Fruit fly (Drosophila melanogaster) whole organism, embryonic: ENCODE results near the gene CG32599.

Experiments
- Antp ChIP-seq: fragments of 200-800 bp; sonication (Bioruptor generic); optimal IDR thresholded peaks from 3 replicates; lab custom pipeline; 2016; ENCODE audit warnings: missing biosample characterization, missing genetic modification characterization
- BEAF-32 ChIP-seq: fragments of 200-800 bp; sonication (Bioruptor generic); optimal IDR thresholded peaks from 3 replicates; lab custom pipeline; 2017; ENCODE audit warnings: missing biosample characterization, missing genetic modification characterization, mild to moderate bottlenecking, moderate library complexity, missing genetic modification reagents
- CG11560 ChIP-seq: fragments of 200-800 bp; sonication (Bioruptor generic); IDR thresholded peaks from 3 replicates; pipeline ENCODE4 v1.3.6; 2022; ENCODE audit warnings: missing biosample characterization, missing genetic modification characterization
- CG11695 ChIP-seq: fragments of 200-800 bp; sonication (Bioruptor generic); IDR thresholded peaks from 3 replicates; pipeline ENCODE4 v1.3.6; 2022; ENCODE audit warnings: missing biosample characterization, missing genetic modification characterization
- CG12299 ChIP-seq: fragments of 200-800 bp; sonication (Bioruptor generic); optimal IDR thresholded peaks from 2 replicates; lab custom pipeline; 2018; ENCODE audit warnings: missing biosample characterization, mild to moderate bottlenecking, missing genetic modification characterization
- CG16815 ChIP-seq: fragments of 200-800 bp; sonication (Bioruptor generic); optimal IDR thresholded peaks from 3 replicates; lab custom pipeline; 2017; ENCODE audit warnings: missing biosample characterization, mild to moderate bottlenecking, missing genetic modification characterization
- CG17361 ChIP-seq: fragments of 200-800 bp; sonication (Bioruptor generic); IDR thresholded peaks from 3 replicates; pipeline ENCODE4 v1.3.6; 2022; ENCODE audit warnings: missing biosample characterization, missing genetic modification characterization
- CG17568 ChIP-seq: fragments of 200-800 bp; sonication (Bioruptor generic); optimal IDR thresholded peaks from 2 replicates; lab custom pipeline; 2018; ENCODE audit warnings: missing biosample characterization, mild to moderate bottlenecking, missing genetic modification characterization, moderate library complexity
- CG18764 ChIP-seq: fragments of 200-800 bp; sonication (Bioruptor generic); optimal IDR thresholded peaks from 3 replicates; lab custom pipeline; 2016; ENCODE audit warnings: missing biosample characterization, missing genetic modification characterization
- CG2202 ChIP-seq: fragments of 200-800 bp; sonication (Bioruptor generic); optimal IDR thresholded peaks from 2 replicates; lab custom pipeline; 2018; ENCODE audit warnings: missing biosample characterization, mild to moderate bottlenecking, missing genetic modification characterization
- CG4730 ChIP-seq: fragments of 200-800 bp; sonication (Bioruptor generic); IDR thresholded peaks from 2 replicates; pipeline ENCODE4 v1.3.6; 2022; ENCODE audit warnings: missing biosample characterization, missing genetic modification characterization
- CG6175 ChIP-seq: fragments of 200-800 bp; sonication (Bioruptor generic); IDR thresholded peaks from 3 replicates; pipeline ENCODE4 v1.3.6; 2022; ENCODE audit warnings: missing biosample characterization, missing genetic modification characterization
- CG7745 ChIP-seq: fragments of 200-800 bp; sonication (Bioruptor generic); optimal IDR thresholded peaks from 2 replicates; lab custom pipeline; 2018; ENCODE audit warnings: missing biosample characterization, mild to moderate bottlenecking, missing genetic modification characterization, moderate library complexity
- CG7928 ChIP-seq: fragments of 200-800 bp; sonication (Bioruptor generic); optimal IDR thresholded peaks from 2 replicates; lab custom pipeline; 2017; ENCODE audit warnings: missing biosample characterization, mild to moderate bottlenecking, missing genetic modification characterization
- CG8089 ChIP-seq: fragments of 200-800 bp; sonication (Bioruptor generic); optimal IDR thresholded peaks from 3 replicates; lab custom pipeline; 2016; ENCODE audit warnings: missing biosample characterization, missing genetic modification characterization
- CG8281 ChIP-seq: fragments of 200-800 bp; sonication (Bioruptor generic); optimal IDR thresholded peaks from 2 replicates; lab custom pipeline; 2018; ENCODE audit warnings: missing biosample characterization, mild to moderate bottlenecking, missing genetic modification characterization, moderate library complexity
- CG8924 ChIP-seq: fragments of 200-800 bp; optimal IDR thresholded peaks from 3 replicates; lab custom pipeline; 2019; ENCODE audit warnings: missing biosample characterization, mild to moderate bottlenecking, missing genetic modification characterization, moderate library complexity
- Doc3 ChIP-seq: fragments of 200-800 bp; sonication (Bioruptor generic); IDR thresholded peaks from 3 replicates; pipeline ENCODE4 v1.3.6; 2022; ENCODE audit warnings: missing biosample characterization, missing genetic modification characterization; ENCODE audit not compliant: partially characterized antibody
- E2f1 ChIP-seq: fragments of 200-800 bp; sonication (Bioruptor generic); IDR thresholded peaks from 2 replicates; pipeline ENCODE4 v1.3.6; 2022; ENCODE audit warnings: missing biosample characterization, missing genetic modification characterization
- GATAe ChIP-seq: fragments of 200-800 bp; sonication (Bioruptor generic); conservative IDR thresholded peaks from 2 replicates; pipeline ENCODE4 v1.3.6; 2022; ENCODE audit warnings: missing biosample characterization, missing genetic modification characterization
- Hand ChIP-seq: fragments of 200-800 bp; sonication (Bioruptor generic); optimal IDR thresholded peaks from 2 replicates; lab custom pipeline; 2017; ENCODE audit warnings: mild to moderate bottlenecking, missing biosample characterization, missing genetic modification reagents, missing genetic modification characterization
- Kr ChIP-seq: fragments of 200-800 bp; sonication (Bioruptor generic); optimal IDR thresholded peaks from 2 replicates; lab custom pipeline; 2017; ENCODE audit warnings: missing biosample characterization, mild to moderate bottlenecking, missing genetic modification characterization
- Rx ChIP-seq: fragments of 200-800 bp; sonication (Bioruptor generic); IDR thresholded peaks from 2 replicates; pipeline ENCODE4 v1.3.6; 2022; ENCODE audit warnings: missing biosample characterization, missing genetic modification characterization
- TFAM ChIP-seq: fragments of 200-800 bp; sonication (Bioruptor generic); optimal IDR thresholded peaks from 2 replicates; lab custom pipeline; 2017; ENCODE audit warnings: missing biosample characterization, missing genetic modification characterization, inconsistent platforms
- cad ChIP-seq: fragments of >200 bp; optimal IDR thresholded peaks from 2 replicates; lab custom pipeline; 2017; ENCODE audit warnings: missing biosample characterization, missing genetic modification characterization
- croc ChIP-seq: fragments of 200-800 bp; sonication (Bioruptor generic); conservative IDR thresholded peaks from 3 replicates; pipeline ENCODE4 v1.3.6; 2022; ENCODE audit warnings: missing biosample characterization, missing genetic modification characterization
- crp ChIP-seq, 2 experiments: fragments of 200-800 bp; sonication (Bioruptor generic); optimal IDR thresholded peaks; 2 replicates in 1 of 2; 3 replicates in 1 of 2; lab custom pipeline; 2017; ENCODE audit warnings: missing biosample characterization in 2 of 2, missing genetic modification characterization in 2 of 2, mild to moderate bottlenecking in 1 of 2, moderate library complexity in 1 of 2
- eve ChIP-seq, 2 experiments: fragments of >200 bp; optimal IDR thresholded peaks; 2 replicates each; lab custom pipeline; 2017; ENCODE audit warnings: missing biosample characterization in 2 of 2, missing genetic modification characterization in 2 of 2
- fd102C ChIP-seq: fragments of 200-800 bp; sonication (Bioruptor generic); optimal IDR thresholded peaks from 2 replicates; lab custom pipeline; 2018; ENCODE audit warnings: missing biosample characterization, mild to moderate bottlenecking, missing genetic modification characterization, moderate library complexity
- hkb ChIP-seq, 2 experiments: fragments of 200-800 bp in 1 of 2; fragments of >200 bp in 1 of 2; sonication (Bioruptor generic) in 1 of 2; IDR thresholded peaks in 1 of 2; optimal IDR thresholded peaks in 1 of 2; 2 replicates each; pipeline versions ENCODE4 v1.3.6 to Lab custom; 2017 to 2022; ENCODE audit warnings: missing biosample characterization in 1 of 2, missing genetic modification characterization in 1 of 2
- lilli ChIP-seq: fragments of 200-800 bp; sonication (Bioruptor generic); optimal IDR thresholded peaks from 3 replicates; lab custom pipeline; 2016; ENCODE audit warnings: missing biosample characterization, missing genetic modification characterization
- lola ChIP-seq, 3 experiments: fragments of >200 bp in 2 of 3; fragments of 200-800 bp in 1 of 3; sonication (Bioruptor generic) in 1 of 3; optimal IDR thresholded peaks; 2 replicates each; lab custom pipeline; 2017 to 2019; ENCODE audit warnings: missing biosample characterization in 3 of 3, missing genetic modification characterization in 3 of 3, mild to moderate bottlenecking in 1 of 3, moderate library complexity in 1 of 3
- lov ChIP-seq, 2 experiments: fragments of 200-800 bp in 1 of 2; fragments of >200 bp in 1 of 2; sonication (Bioruptor generic) in 1 of 2; IDR thresholded peaks in 1 of 2; optimal IDR thresholded peaks in 1 of 2; 2 replicates in 1 of 2; 3 replicates in 1 of 2; pipeline versions ENCODE4 v1.3.6 to Lab custom; 2017 to 2022; ENCODE audit warnings: missing biosample characterization in 1 of 2, missing genetic modification characterization in 1 of 2
- maf-S ChIP-seq: fragments of 200-800 bp; sonication (Bioruptor generic); optimal IDR thresholded peaks from 2 replicates; lab custom pipeline; 2016; ENCODE audit warnings: missing biosample characterization, missing genetic modification characterization
- mirr ChIP-seq: fragments of 200-800 bp; sonication (Bioruptor generic); optimal IDR thresholded peaks from 3 replicates; lab custom pipeline; 2018; ENCODE audit warnings: missing biosample characterization, mild to moderate bottlenecking, missing genetic modification characterization
- mld ChIP-seq: fragments of 200-800 bp; sonication (Bioruptor generic); IDR thresholded peaks from 3 replicates; pipeline ENCODE4 v1.3.6; 2022; ENCODE audit warnings: missing biosample characterization, missing genetic modification characterization; ENCODE audit not compliant: partially characterized antibody
- otp ChIP-seq: fragments of 200-800 bp; sonication (Bioruptor generic); IDR thresholded peaks from 3 replicates; pipeline ENCODE4, ENCODE4 v1.3.6; 2022; ENCODE audit warnings: missing biosample characterization, missing genetic modification characterization
- pb ChIP-seq: fragments of 200-800 bp; sonication (Bioruptor generic); optimal IDR thresholded peaks from 3 replicates; lab custom pipeline; 2016; ENCODE audit warnings: missing biosample characterization, missing genetic modification characterization
- pnt ChIP-seq: fragments of 200-800 bp; sonication (Bioruptor generic); optimal IDR thresholded peaks from 3 replicates; lab custom pipeline; 2016; ENCODE audit warnings: missing biosample characterization, missing genetic modification characterization
- prd ChIP-seq, 3 experiments: fragments of >200 bp in 2 of 3; fragments of 200-800 bp in 1 of 3; sonication (Bioruptor generic) in 1 of 3; optimal IDR thresholded peaks in 2 of 3; IDR thresholded peaks in 1 of 3; 2 replicates in 2 of 3; 3 replicates in 1 of 3; pipeline versions ENCODE4 v1.3.6 to Lab custom; 2017 to 2022; ENCODE audit warnings: missing biosample characterization in 1 of 3, missing genetic modification characterization in 1 of 3
- pzg ChIP-seq: fragments of 200-800 bp; sonication (Bioruptor generic); optimal IDR thresholded peaks from 3 replicates; lab custom pipeline; 2018; ENCODE audit warnings: missing biosample characterization, mild to moderate bottlenecking, missing genetic modification characterization, moderate library complexity
- ranshi ChIP-seq: fragments of 200-800 bp; sonication (Bioruptor generic); IDR thresholded peaks from 2 replicates; pipeline ENCODE4 v1.3.6; 2022; ENCODE audit warnings: missing biosample characterization, missing genetic modification characterization
- schlank ChIP-seq: fragments of 200-800 bp; sonication (Bioruptor generic); optimal IDR thresholded peaks from 2 replicates; lab custom pipeline; 2018; ENCODE audit warnings: missing biosample characterization, mild to moderate bottlenecking, missing genetic modification characterization
- sens-2 ChIP-seq: fragments of 200-800 bp; sonication (Bioruptor generic); IDR thresholded peaks from 2 replicates; pipeline ENCODE4 v1.3.6; 2022; ENCODE audit warnings: missing biosample characterization, missing genetic modification characterization
- tup ChIP-seq: fragments of 200-800 bp; sonication (Bioruptor generic); optimal IDR thresholded peaks from 2 replicates; lab custom pipeline; 2016; ENCODE audit warnings: missing biosample characterization, mild to moderate bottlenecking, missing genetic modification characterization, moderate library complexity
- wek ChIP-seq: fragments of 200-800 bp; sonication (Bioruptor generic); optimal IDR thresholded peaks from 3 replicates; lab custom pipeline; 2018; ENCODE audit warnings: missing biosample characterization, mild to moderate bottlenecking, missing genetic modification characterization, moderate library complexity
- zen ChIP-seq: fragments of 200-800 bp; sonication (Bioruptor generic); optimal IDR thresholded peaks from 3 replicates; lab custom pipeline; 2018; ENCODE audit warnings: missing biosample characterization, mild to moderate bottlenecking, missing genetic modification characterization, moderate library complexity
- zfh1 ChIP-seq: fragments of 200-800 bp; sonication (Bioruptor generic); IDR thresholded peaks from 3 replicates; pipeline ENCODE4 v1.3.6; 2022; ENCODE audit warnings: missing biosample characterization, missing genetic modification characterization

CG32599 gene

dm6 chrX:14218045-14218483, 25.4 kb upstream of the CG32599 start (continued):
- TF ChIP-seq prd (optimal IDR thresholded peaks at IDR 0.05; lab: Kevin White, UChicago): no peak
- TF ChIP-seq prd (GFP tag; IDR thresholded peaks at IDR 0.05; lab: Robert Waterston, UW): peak; percentile 93
- no peak for TF ChIP-seq Kr (GFP tag; lab: Kevin White, UChicago)
- TF ChIP-seq Hand: peak; percentile 70
- TF ChIP-seq E2f1: peak; percentile 84
- TF ChIP-seq crp (GFP tag; optimal IDR thresholded peaks at IDR 0.05; lab: Kevin White, UChicago): peak in 1 of 2 experiments; percentile 57
- peak; percentile 62 for TF ChIP-seq CG2202
- peak; percentile 78; the same call in 2 of the 3 replicates for TF ChIP-seq otp (GFP tag; lab: Robert Waterston, UW)
- peak; percentile 29 for TF ChIP-seq Antp (GFP tag; lab: Kevin White, UChicago)
- TF ChIP-seq CG17361: peak; percentile 92
- no peak for TF ChIP-seq mirr (GFP tag; lab: Kevin White, UChicago)
- TF ChIP-seq CG6175: peak; percentile 81
- peak; percentile 83 for TF ChIP-seq lilli
- no peak for TF ChIP-seq mld (GFP tag; lab: Robert Waterston, UW)
- TF ChIP-seq eve (GFP tag; optimal IDR thresholded peaks at IDR 0.05; lab: Kevin White, UChicago): no peak
- peak; percentile 91 for TF ChIP-seq ranshi (GFP tag; lab: Robert Waterston, UW)
- no peak for TF ChIP-seq cad
- no peak for TF ChIP-seq pb
- no peak for TF ChIP-seq TFAM (GFP tag; lab: Kevin White, UChicago)
- no peak for TF ChIP-seq Doc3 (GFP tag; lab: Robert Waterston, UW)
- TF ChIP-seq maf-S (GFP tag; lab: Kevin White, UChicago): peak; percentile 67
- peak; percentile 61; the same call in 1 of the 2 replicates for TF ChIP-seq Rx (GFP tag; lab: Robert Waterston, UW)
- peak; percentile 75 for TF ChIP-seq CG12299 (tag; lab: Kevin White, UChicago)
- peak; percentile 71 for TF ChIP-seq sens-2 (GFP tag; lab: Robert Waterston, UW)
- TF ChIP-seq hkb (optimal IDR thresholded peaks at IDR 0.05; lab: Kevin White, UChicago): no peak
- peak; percentile 93 for TF ChIP-seq hkb (GFP tag; IDR thresholded peaks at IDR 0.05; lab: Robert Waterston, UW)
- peak; percentile 66 for TF ChIP-seq schlank (tag; lab: Kevin White, UChicago)
- peak; percentile 16 for TF ChIP-seq wek
- TF ChIP-seq zfh1 (GFP tag; lab: Robert Waterston, UW): peak; percentile 90
- TF ChIP-seq CG16815 (GFP tag; lab: Kevin White, UChicago): peak; percentile 72
- peak; percentile 70 for TF ChIP-seq CG4730 (GFP tag; lab: Robert Waterston, UW)
- peak; percentile 44 for TF ChIP-seq tup (GFP tag; lab: Kevin White, UChicago)
- peak; percentile 23 for TF ChIP-seq fd102C (GFP tag; lab: Kevin White, UChicago)
- peak; percentile 40 for TF ChIP-seq CG8089
- TF ChIP-seq lola (GFP tag; optimal IDR thresholded peaks at IDR 0.05; lab: Kevin White, UChicago): peak in 1 of 3 experiments; percentile 83
- peak; percentile 73 for TF ChIP-seq CG18764 (GFP tag; lab: Kevin White, UChicago)
- TF ChIP-seq CG11560: peak; percentile 60; the same call in 2 of the 3 replicates
- peak; percentile 92 for TF ChIP-seq CG8924 (tag; lab: Kevin White, UChicago)
- peak; percentile 73 for TF ChIP-seq pnt (GFP tag; lab: Kevin White, UChicago)
- TF ChIP-seq CG7745 (tag; lab: Kevin White, UChicago): no peak
- peak; percentile 90 for TF ChIP-seq CG11695 (GFP tag; lab: Robert Waterston, UW)
- peak; percentile 84 for TF ChIP-seq zen (tag; lab: Kevin White, UChicago)
- TF ChIP-seq GATAe (GFP tag; lab: Robert Waterston, UW): no peak
- no peak for TF ChIP-seq BEAF-32
- peak; percentile 66 for TF ChIP-seq croc (GFP tag; lab: Robert Waterston, UW)
- no peak for TF ChIP-seq pzg
- peak; percentile 41 for TF ChIP-seq CG7928 (GFP tag; lab: Kevin White, UChicago)
- TF ChIP-seq CG17568 (GFP tag; lab: Kevin White, UChicago): peak; percentile 69
- TF ChIP-seq CG8281 (tag; lab: Kevin White, UChicago): peak; percentile 55
- no peak for TF ChIP-seq lov (optimal IDR thresholded peaks at IDR 0.05; lab: Kevin White, UChicago)
- 0 out of 3 replicates have a peak, but pooled peaks have one; percentile 59 for TF ChIP-seq lov (GFP tag; IDR thresholded peaks at IDR 0.05; lab: Robert Waterston, UW)
